Fruit fly (Drosophila melanogaster) ovary, adult (tissue): ENCODE data around the gene sinu.
A peak's percentile ranks its signal among the peaks of the same experiment; 100 is the strongest.

Experiments used
- CG17801 ChIP-seq: fragments of 200-800 bp; optimal IDR thresholded peaks from 2 replicates; lab custom pipeline; 2019; ENCODE audit warnings: missing biosample characterization, mild to moderate bottlenecking, missing genetic modification characterization, moderate library complexity; ENCODE audit not compliant: partially characterized antibody

sinu gene

DNA sequence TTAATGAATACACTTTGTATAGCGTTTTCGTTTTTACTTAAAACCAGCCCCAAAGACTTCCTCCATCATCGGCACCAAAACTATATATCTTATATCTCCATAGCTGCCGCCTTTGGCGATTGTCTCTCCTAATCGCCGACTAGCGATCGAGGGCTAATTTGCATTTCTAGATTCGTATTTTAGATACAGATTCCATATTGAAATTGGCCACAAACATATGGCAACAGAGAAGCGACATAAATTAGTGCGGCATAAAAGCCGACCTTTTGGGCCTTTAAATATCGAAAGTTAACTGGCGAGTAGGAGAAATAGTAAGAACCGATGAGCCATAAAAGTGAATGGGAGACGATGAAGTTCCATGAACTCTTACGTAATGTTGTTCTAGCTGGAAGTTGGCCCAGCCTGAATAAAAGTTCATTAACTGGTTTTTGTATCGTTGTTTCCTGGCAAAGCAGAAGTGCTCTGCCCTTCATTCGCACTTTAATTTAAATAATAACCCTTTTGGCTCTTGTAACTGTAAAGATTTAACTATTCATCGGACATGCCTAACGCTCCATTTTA, 12.8 kb downstream of the sinu start:
- no peak for TF ChIP-seq CG17801

- TF ChIP-seq CG17801 = no peak
Measured at dm6 chr3L:5542772-5543371, 18.5 kb downstream of the sinu start.

DNA sequence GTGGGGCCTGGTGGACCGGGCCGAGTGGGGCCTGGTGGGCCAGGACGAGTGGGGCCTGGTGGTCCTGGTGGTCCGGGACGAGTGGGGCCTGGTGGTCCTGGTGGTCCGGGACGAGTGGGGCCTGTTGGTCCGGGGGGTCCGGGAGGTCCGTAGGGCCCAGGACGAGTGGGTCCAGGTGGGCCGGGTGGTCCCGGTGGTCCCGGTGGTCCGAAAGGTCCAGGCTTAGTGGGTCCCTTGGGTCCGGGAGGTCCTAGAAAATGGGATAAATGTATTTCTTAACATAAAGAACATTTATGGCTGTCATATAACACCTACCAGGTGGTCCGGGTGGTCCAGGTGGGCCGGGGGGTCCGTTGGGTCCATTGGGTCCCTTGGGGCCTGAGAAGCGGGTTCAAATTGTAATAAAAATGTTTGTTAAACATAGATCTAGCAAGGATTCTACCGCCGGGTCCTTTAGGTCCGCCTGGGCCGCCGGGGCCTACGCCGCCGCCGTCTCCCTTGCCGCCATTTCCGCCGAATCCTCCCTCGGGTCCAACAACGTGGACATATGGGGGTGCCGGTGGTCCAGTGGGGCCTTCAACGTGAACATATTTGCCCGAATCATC, 20.7 kb downstream of the sinu start:
- no peak for TF ChIP-seq CG17801

- no peak for TF ChIP-seq CG17801
Measured at dm6 chr3L:5535659-5536058, 25.7 kb downstream of the sinu start, which contains the start of gene CG13285. Gene CG13285 (minus strand): TSS chr3L:5535759.

DNA sequence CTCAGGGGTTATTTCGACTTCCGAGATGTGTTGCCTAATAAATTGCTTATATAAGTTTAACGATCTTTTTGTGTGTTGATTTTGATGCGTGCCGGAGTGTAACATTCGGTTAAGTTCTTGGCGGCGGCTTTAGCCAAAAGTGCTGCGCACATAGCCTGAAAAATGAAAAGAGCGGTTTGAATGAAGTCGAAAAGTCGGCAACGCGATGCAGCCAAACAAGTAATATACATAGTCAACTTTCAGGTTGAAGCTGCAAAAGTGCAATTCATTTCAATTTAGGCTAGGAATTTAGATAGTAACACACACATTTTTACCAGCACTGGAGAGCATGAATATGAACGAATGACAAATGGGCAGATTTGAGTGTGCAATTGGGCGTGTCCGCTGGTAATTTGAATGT, 27.1 kb downstream of the sinu start:
- no peak for TF ChIP-seq CG17801

DNA sequence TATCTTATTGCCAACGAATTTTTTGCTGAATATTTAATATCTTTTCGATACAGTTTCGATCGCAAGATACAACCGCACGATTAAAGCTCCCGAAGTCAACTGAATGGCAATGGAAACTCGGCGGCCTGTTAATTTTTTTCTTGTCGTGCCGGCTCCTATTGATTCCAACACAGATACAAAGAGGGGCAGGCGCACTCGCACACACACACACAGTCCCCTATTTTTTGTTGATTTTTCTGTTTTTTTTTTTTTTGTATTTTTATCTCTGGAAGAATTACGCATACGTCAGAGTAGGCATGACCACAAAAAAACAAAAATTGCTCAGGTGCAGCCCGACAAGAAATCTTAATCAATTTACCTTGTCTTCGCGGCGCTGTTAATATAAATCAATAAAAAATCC, 32.2 kb downstream of the sinu start, which contains the start of gene Lkr:
Gene Lkr, minus strand, starts transcription at position 101 of the 400 bp plus-strand sequence.
- no peak for TF ChIP-seq CG17801

dm6 chr3L:5522904-5523428, 38.4 kb downstream of the sinu start:
- TF ChIP-seq CG17801 = no peak

DNA sequence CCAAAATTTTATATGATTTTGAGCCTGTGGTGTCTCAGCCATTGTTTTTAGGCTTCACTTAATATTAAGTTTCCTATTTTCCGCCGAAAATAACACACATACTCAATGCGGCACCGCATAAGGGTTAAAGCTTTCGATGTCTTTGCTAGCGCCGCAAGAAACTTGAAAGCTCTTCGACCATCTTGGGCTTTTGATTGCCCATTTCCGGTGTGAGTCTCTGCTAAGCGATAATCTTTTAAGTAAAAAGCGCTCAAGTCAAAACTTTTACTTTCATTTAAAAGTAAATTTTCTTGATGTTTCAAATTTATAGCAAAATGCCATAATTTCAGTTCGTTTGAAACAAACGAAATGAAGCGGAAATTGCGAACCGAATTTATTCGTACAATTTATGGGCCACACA, 49.4 kb downstream of the sinu start:
- TF ChIP-seq CG17801 = peak; percentile 82

dm6 chr3L:5510760-5511159, 50.6 kb downstream of the sinu start, which contains the start of gene CG34342:
Gene CG34342 (minus strand): TSS chr3L:5510860.
- no peak for TF ChIP-seq CG17801
